Fruit fly (Drosophila melanogaster) whole organism, wandering third instar larva: ENCODE measurements around the gene CG34008.

Source experiments
- Abd-B ChIP-seq: fragments of >200 bp; optimal IDR thresholded peaks from 2 replicates; lab custom pipeline; 2017; ENCODE audit warnings: missing biosample characterization, missing genetic modification characterization
- CG32264 ChIP-seq: fragments of 200-800 bp; sonication (Bioruptor generic); optimal IDR thresholded peaks from 2 replicates; lab custom pipeline; 2016; ENCODE audit warnings: missing biosample characterization, missing genetic modification characterization
- CG9705 ChIP-seq: fragments of 200-800 bp; sonication (Bioruptor generic); optimal IDR thresholded peaks from 2 replicates; lab custom pipeline; 2018; ENCODE audit warnings: missing biosample characterization, mild to moderate bottlenecking, missing genetic modification characterization
- CrebA ChIP-seq: fragments of 200-800 bp; sonication (Bioruptor generic); optimal IDR thresholded peaks from 2 replicates; lab custom pipeline; 2016; ENCODE audit warnings: missing biosample characterization, mild to moderate bottlenecking, missing genetic modification characterization, borderline replicate concordance
- Dfd ChIP-seq: fragments of >200 bp; optimal IDR thresholded peaks from 2 replicates; lab custom pipeline; 2017; ENCODE audit warnings: missing biosample characterization, missing genetic modification characterization
- Dif ChIP-seq: fragments of 200-275, 200-300 bp; sonication (Bioruptor generic); optimal IDR thresholded peaks from 2 replicates; lab custom pipeline; 2018; ENCODE audit warnings: missing biosample characterization, missing genetic modification characterization; ENCODE audit not compliant: partially characterized antibody
- GATAd ChIP-seq: sonication (Bioruptor generic); optimal IDR thresholded peaks from 2 replicates; lab custom pipeline; 2016; ENCODE audit warnings: missing biosample characterization, missing genetic modification characterization
- HLH106 ChIP-seq: fragments of 200-800 bp; optimal IDR thresholded peaks from 3 replicates; lab custom pipeline; 2019; ENCODE audit warnings: missing biosample characterization, mild to moderate bottlenecking, missing genetic modification characterization, moderate library complexity
- Hnf4 ChIP-seq: fragments of 200-800 bp; sonication (Bioruptor generic); optimal IDR thresholded peaks from 2 replicates; lab custom pipeline; 2016; ENCODE audit warnings: missing biosample characterization, mild to moderate bottlenecking, missing genetic modification characterization
- Hr78 ChIP-seq: fragments of >200 bp; optimal IDR thresholded peaks from 2 replicates; lab custom pipeline; 2017; ENCODE audit warnings: missing biosample characterization, missing genetic modification characterization
- Hr83 ChIP-seq: fragments of 200-300 bp; sonication (Bioruptor generic); optimal IDR thresholded peaks from 2 replicates; lab custom pipeline; 2016; ENCODE audit warnings: missing biosample characterization, mild to moderate bottlenecking, missing genetic modification characterization, moderate library complexity; ENCODE audit not compliant: poor library complexity, severe bottlenecking
- Jra ChIP-seq: sonication (Bioruptor generic); optimal IDR thresholded peaks from 2 replicates; lab custom pipeline; 2016; ENCODE audit warnings: missing biosample characterization, missing genetic modification characterization
- Mio ChIP-seq: sonication (Bioruptor generic); optimal IDR thresholded peaks from 2 replicates; lab custom pipeline; 2016; ENCODE audit warnings: missing biosample characterization, missing genetic modification characterization
- Myc ChIP-seq: fragments of >200 bp; optimal IDR thresholded peaks from 2 replicates; lab custom pipeline; 2017
- N ChIP-seq: fragments of >200 bp; optimal IDR thresholded peaks from 2 replicates; lab custom pipeline; 2018; ENCODE audit warnings: missing biosample characterization, missing external identifiers, missing genetic modification characterization
- OdsH ChIP-seq: fragments of 200-800 bp; sonication (Bioruptor generic); optimal IDR thresholded peaks from 2 replicates; lab custom pipeline; 2016; ENCODE audit warnings: missing biosample characterization, mild to moderate bottlenecking, missing genetic modification characterization
- Rel ChIP-seq, 2 experiments: fragments of 200-800 bp; sonication (Bioruptor generic) in 1 of 2; optimal IDR thresholded peaks; 2 replicates in 1 of 2; 3 replicates in 1 of 2; lab custom pipeline; 2016 to 2019; ENCODE audit warnings: mild to moderate bottlenecking in 2 of 2, missing biosample characterization in 2 of 2, missing genetic modification characterization in 2 of 2, moderate library complexity in 1 of 2
- Sp1 ChIP-seq: fragments of 200-800 bp; sonication (Bioruptor generic); optimal IDR thresholded peaks from 3 replicates; lab custom pipeline; 2019; ENCODE audit warnings: missing biosample characterization, mild to moderate bottlenecking, missing genetic modification characterization, moderate library complexity
- Vsx2 ChIP-seq: fragments of 200-300, 225-300 bp; sonication (Bioruptor generic); optimal IDR thresholded peaks from 2 replicates; lab custom pipeline; 2018; ENCODE audit warnings: missing biosample characterization, missing genetic modification characterization; ENCODE audit not compliant: partially characterized antibody
- br ChIP-seq: fragments of 200-800 bp; sonication (Bioruptor generic); optimal IDR thresholded peaks from 2 replicates; lab custom pipeline; 2016; ENCODE audit warnings: missing biosample characterization, missing genetic modification characterization
- brk ChIP-seq: fragments of 200-800 bp; sonication (Bioruptor generic); optimal IDR thresholded peaks from 2 replicates; lab custom pipeline; 2016; ENCODE audit warnings: missing biosample characterization, mild to moderate bottlenecking, missing genetic modification characterization
- dl ChIP-seq, 2 experiments: fragments of 175-275, 200-275 bp in 1 of 2; fragments of 200-275 bp in 1 of 2; sonication (Bioruptor generic); optimal IDR thresholded peaks; lab custom pipeline; 2018; ENCODE audit warnings: mild to moderate bottlenecking in 2 of 2, missing biosample characterization in 2 of 2, missing genetic modification characterization in 2 of 2, moderate library complexity in 2 of 2; ENCODE audit not compliant: partially characterized antibody in 2 of 2, insufficient read depth in 1 of 2
- dmrt93B ChIP-seq: fragments of 200-800 bp; sonication (Bioruptor generic); optimal IDR thresholded peaks from 2 replicates; lab custom pipeline; 2018; ENCODE audit warnings: missing biosample characterization, mild to moderate bottlenecking, missing genetic modification characterization
- dsf ChIP-seq: sonication (Bioruptor generic); optimal IDR thresholded peaks from 2 replicates; lab custom pipeline; 2016; ENCODE audit warnings: missing biosample characterization, missing genetic modification characterization, borderline replicate concordance
- ey ChIP-seq: fragments of 200-800 bp; sonication (Bioruptor generic); optimal IDR thresholded peaks from 2 replicates; lab custom pipeline; 2016; ENCODE audit warnings: missing biosample characterization, missing genetic modification characterization
- foxo ChIP-seq, 2 experiments: fragments of 200-800 bp; sonication (Bioruptor generic); optimal IDR thresholded peaks; 2 replicates in 1 of 2; 3 replicates in 1 of 2; lab custom pipeline; 2016 to 2017; ENCODE audit warnings: missing biosample characterization in 2 of 2, missing genetic modification characterization in 2 of 2
- fru ChIP-seq: fragments of 200-800 bp; sonication (Bioruptor generic); optimal IDR thresholded peaks from 3 replicates; lab custom pipeline; 2016; ENCODE audit warnings: missing biosample characterization, mild to moderate bottlenecking, missing genetic modification characterization
- h ChIP-seq: fragments of 200-800 bp; sonication (Bioruptor generic); optimal IDR thresholded peaks from 3 replicates; lab custom pipeline; 2016; ENCODE audit warnings: missing biosample characterization, mild to moderate bottlenecking, missing genetic modification characterization
- jim ChIP-seq: fragments of 175-275, 200-325 bp; sonication (Bioruptor generic); optimal IDR thresholded peaks from 2 replicates; lab custom pipeline; 2016; ENCODE audit warnings: missing biosample characterization, mild to moderate bottlenecking, missing genetic modification characterization
- lola ChIP-seq: fragments of >200 bp; optimal IDR thresholded peaks from 2 replicates; lab custom pipeline; 2017; ENCODE audit warnings: missing biosample characterization, missing genetic modification characterization
- pan ChIP-seq: fragments of >200 bp; optimal IDR thresholded peaks from 2 replicates; lab custom pipeline; 2017
- psq ChIP-seq: fragments of 200-800 bp; sonication (Bioruptor generic); optimal IDR thresholded peaks from 3 replicates; lab custom pipeline; 2017; ENCODE audit warnings: missing biosample characterization, mild to moderate bottlenecking, missing genetic modification characterization, moderate library complexity
- rgr ChIP-seq: fragments of 200-800 bp; sonication (Bioruptor generic); optimal IDR thresholded peaks from 3 replicates; lab custom pipeline; 2016; ENCODE audit warnings: missing biosample characterization, mild to moderate bottlenecking, missing genetic modification characterization
- sage ChIP-seq: fragments of 200-800 bp; sonication (Bioruptor generic); optimal IDR thresholded peaks from 2 replicates; lab custom pipeline; 2016; ENCODE audit warnings: missing biosample characterization, mild to moderate bottlenecking, missing genetic modification characterization
- sv ChIP-seq: fragments of 200-800 bp; sonication (Bioruptor generic); optimal IDR thresholded peaks from 3 replicates; lab custom pipeline; 2016; ENCODE audit warnings: missing biosample characterization, missing genetic modification characterization
- tai ChIP-seq: sonication (Bioruptor generic); optimal IDR thresholded peaks from 2 replicates; lab custom pipeline; 2016; ENCODE audit warnings: missing biosample characterization, missing genetic modification characterization
- usp ChIP-seq: fragments of >200 bp; optimal IDR thresholded peaks from 2 replicates; lab custom pipeline; 2017; ENCODE audit warnings: missing biosample characterization, missing genetic modification characterization
- woc ChIP-seq: sonication (Bioruptor generic); optimal IDR thresholded peaks from 2 replicates; lab custom pipeline; 2016; ENCODE audit warnings: missing biosample characterization, mild to moderate bottlenecking, missing genetic modification characterization

CG34008 gene

dm6 chr3R:20593463-20593838, 12.1 kb upstream of the CG34008 start:
- TF ChIP-seq Hnf4 (GFP tag; lab: Kevin White, UChicago): no peak
- no peak for TF ChIP-seq tai (GFP tag; lab: Kevin White, UChicago)
- TF ChIP-seq Sp1 (GFP tag; lab: Kevin White, UChicago): no peak
- no peak for TF ChIP-seq Vsx2 (GFP tag; lab: Kevin White, UChicago)
- no peak for TF ChIP-seq jim (GFP tag; lab: Kevin White, UChicago)
- no peak for TF ChIP-seq fru
- TF ChIP-seq Abd-B (GFP tag; lab: Kevin White, UChicago): no peak
- no peak for TF ChIP-seq Myc (lab: Kevin White, UChicago)

DNA sequence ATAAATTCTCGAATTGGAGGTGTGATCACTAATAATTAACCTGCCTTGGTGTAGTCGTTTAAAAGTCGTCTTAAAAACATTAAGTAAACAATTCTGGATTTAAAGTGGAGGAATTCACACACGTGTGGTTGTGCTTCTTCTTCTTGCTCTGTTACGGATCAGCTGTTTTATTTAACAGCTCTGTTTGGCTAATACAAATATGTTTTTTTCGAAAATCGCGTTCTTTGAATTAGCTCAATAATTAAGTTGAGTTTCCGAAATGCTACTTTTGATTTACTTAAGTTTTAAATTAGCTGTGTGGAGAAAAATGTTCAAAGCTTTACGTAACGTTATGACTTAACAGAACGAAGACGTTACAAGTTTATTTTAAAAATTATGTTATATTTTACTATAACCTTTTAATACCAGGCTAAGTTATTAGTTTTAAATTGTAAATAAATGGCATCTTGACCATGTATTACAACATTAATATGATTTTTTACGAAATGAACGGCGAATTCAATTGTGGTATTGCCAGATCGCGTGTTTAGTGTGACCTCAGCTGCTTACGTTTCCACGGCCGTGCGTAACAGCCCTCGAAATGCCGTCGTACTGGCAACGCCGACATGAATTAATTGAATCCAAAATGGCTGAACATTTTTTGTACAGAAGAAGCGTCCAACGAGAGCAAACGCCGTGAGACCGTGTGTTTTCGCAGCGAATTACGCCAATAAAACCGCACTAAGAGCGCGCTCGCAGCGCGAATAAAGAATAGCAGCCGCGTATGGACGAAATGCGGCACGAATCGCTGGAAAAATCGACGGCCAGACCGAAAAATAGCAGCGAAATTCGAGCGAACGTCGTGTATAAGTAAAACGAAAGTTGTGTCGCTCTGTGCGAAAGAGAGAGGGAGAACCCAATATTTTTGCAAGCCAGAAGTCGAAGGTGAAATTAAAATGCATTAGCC, 11.5 kb upstream of the CG34008 start, which contains the start of the genes Pus1 and bon:
Pus1 (minus strand) TSS at position 155 of the 946 bp plus-strand sequence.
bon (plus strand) TSS at position 623 of the 946 bp plus-strand sequence.
- TF ChIP-seq Myc (lab: Kevin White, UChicago) (peak; percentile 24), h (peak; percentile 36), sage (peak; percentile 46), dmrt93B (GFP tag; lab: Kevin White, UChicago) (no peak), CrebA (GFP tag; lab: Kevin White, UChicago) (no peak), lola (no peak), Hnf4 (GFP tag; lab: Kevin White, UChicago) (peak; percentile 6), Hr78 (GFP tag; lab: Kevin White, UChicago) (no peak), foxo (GFP tag; optimal IDR thresholded peaks at IDR 0.05; lab: Kevin White, UChicago) (peak in 1 of 2 experiments; percentile 59), CG32264 (GFP tag; lab: Kevin White, UChicago) (no peak), woc (no peak), tai (GFP tag; lab: Kevin White, UChicago) (no peak), Sp1 (GFP tag; lab: Kevin White, UChicago) (peak; percentile 15), Dfd (no peak), HLH106 (tag; lab: Kevin White, UChicago) (peak; percentile 5), Jra (GFP tag; lab: Kevin White, UChicago) (peak; percentile 12), fru (peak; percentile 1), Vsx2 (GFP tag; lab: Kevin White, UChicago) (peak; percentile 89), br (no peak), CG9705 (no peak), sv (GFP tag; lab: Kevin White, UChicago) (no peak), Hr83 (GFP tag; lab: Kevin White, UChicago) (peak; percentile 39), rgr (GFP tag; lab: Kevin White, UChicago) (peak; percentile 30), dsf (no peak), brk (GFP tag; lab: Kevin White, UChicago) (peak; percentile 62), dl (GFP tag; optimal IDR thresholded peaks at IDR 0.05; lab: Kevin White, UChicago; ENCODE audit: insufficient read depth in 1 of 2, partially characterized antibody in 2 of 2) (no peak), Mio (no peak), OdsH (GFP tag; lab: Kevin White, UChicago) (no peak), ey (GFP tag; lab: Kevin White, UChicago) (no peak), jim (GFP tag; lab: Kevin White, UChicago) (no peak), usp (GFP tag; lab: Kevin White, UChicago) (no peak), Abd-B (GFP tag; lab: Kevin White, UChicago) (no peak), Dif (GFP tag; lab: Kevin White, UChicago) (peak; percentile 29), psq (peak; percentile 40), Rel (GFP tag; optimal IDR thresholded peaks at IDR 0.05; lab: Kevin White, UChicago) (no peak), Rel (tag; optimal IDR thresholded peaks at IDR 0.05; lab: Kevin White, UChicago) (peak; percentile 61), N (no peak), pan (lab: Kevin White, UChicago) (no peak), GATAd (GFP tag; lab: Kevin White, UChicago) (no peak)
